Worm (Caenorhabditis elegans): ENCODE measurements around the gene nhr-145.

Gene nhr-145

DNA sequence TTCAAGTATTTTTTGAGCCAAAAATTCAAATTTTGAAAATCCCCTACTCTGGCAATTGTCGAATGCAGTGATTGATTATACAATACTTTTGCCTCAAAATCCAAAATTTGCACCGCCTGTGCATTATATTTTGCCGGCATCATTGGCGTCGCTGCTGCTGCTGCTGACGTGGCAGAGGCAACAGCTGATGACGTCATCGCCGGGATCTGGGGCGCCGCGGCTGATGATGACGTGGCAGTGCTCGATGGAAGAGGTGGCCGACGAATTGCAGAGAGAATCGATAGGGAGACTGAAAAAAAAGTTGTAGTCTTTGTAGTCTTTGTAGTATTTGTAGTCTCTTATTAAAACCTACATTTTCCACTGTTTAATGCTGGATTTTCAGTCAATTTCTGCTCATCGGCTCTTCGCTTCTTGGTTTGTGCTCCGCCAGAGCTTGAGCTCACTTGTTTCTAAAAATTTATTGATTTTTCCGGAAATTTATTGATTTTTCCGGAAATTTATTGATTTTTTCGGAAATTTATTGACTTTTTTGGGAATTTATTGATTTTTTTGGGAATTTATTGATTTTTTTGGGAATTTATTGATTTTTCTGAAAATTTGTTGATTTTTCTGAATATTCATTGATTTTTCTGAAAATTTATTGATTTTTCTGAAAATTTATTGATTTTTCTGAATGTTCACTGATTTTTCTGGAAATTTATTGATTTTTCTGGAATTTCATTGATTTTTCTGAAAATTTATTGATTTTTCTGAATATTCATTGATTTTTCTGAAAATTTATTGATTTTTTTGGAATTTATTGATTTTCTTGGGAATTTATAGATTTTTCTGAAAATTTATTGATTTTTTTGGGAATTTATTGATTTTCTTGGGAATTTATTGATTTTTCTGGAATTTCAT is 33.5 kb downstream of the nhr-145 start:
- TF ChIP-seq egl-27 (tag; optimal IDR thresholded peaks at IDR 0.05), result no peak
- peak; percentile 83 for TF ChIP-seq ceh-28 (tag; optimal IDR thresholded peaks at IDR 0.05)

DNA sequence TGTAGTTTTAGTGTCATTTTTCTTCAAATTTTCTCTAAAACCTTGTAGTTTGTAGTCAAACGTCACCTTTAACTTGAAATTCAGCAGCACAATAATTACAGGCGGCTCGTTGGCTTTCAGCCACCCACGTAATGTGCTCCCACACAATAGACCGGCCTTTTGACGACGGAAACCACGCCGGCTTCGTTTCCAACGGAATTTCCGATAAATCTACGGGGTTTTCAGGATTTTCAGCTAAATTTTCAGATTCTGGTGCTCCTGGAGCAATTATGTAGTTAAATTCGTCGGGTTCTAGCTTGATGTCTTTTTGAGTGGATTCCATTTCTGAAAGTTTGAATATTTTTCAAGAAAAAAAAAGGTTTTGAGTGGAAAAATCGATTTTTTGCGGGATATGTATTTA is 37.1 kb downstream of the nhr-145 start, which contains the start of gene bed-1:
TSS of gene bed-1 (minus strand) at position 337 of the 400 bp plus-strand sequence.
- TF ChIP-seq elt-1 (tag; optimal IDR thresholded peaks at IDR 0.05), result no peak

DNA sequence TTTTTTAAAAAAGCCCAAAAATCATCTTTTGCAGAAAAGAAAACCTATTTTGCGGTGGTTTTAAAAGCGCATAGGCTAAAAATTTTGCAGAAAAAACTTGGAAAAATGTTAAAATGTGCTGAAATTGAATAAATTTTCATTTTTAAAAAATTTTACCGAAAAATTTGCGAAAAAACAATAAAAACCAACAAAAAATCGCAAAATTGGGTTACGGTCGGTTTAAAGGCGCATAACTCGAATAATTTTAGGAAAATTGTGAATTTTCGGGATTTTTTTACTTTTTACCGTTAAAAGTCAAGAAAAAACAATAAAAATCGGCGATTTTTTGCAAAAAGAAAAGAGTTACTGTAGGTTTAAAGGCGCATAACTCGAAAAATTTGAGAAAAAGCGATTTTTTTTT is 37.7 kb downstream of the nhr-145 start:
- TF ChIP-seq fkh-10 (GFP tag; optimal IDR thresholded peaks at IDR 0.05) (no peak), ceh-9 (tag; optimal IDR thresholded peaks at IDR 0.05) (no peak), zag-1 (tag; optimal IDR thresholded peaks at IDR 0.05) (no peak), tbx-2 (tag; optimal IDR thresholded peaks at IDR 0.05) (no peak), skn-1 (tag; optimal IDR thresholded peaks at IDR 0.05) (no peak), ztf-11 (tag; optimal IDR thresholded peaks at IDR 0.05) (no peak), mml-1 (tag; optimal IDR thresholded peaks at IDR 0.05) (no peak), hmg-11 (tag; optimal IDR thresholded peaks at IDR 0.05) (no peak), elt-2 (tag; optimal IDR thresholded peaks at IDR 0.05) (no peak), ZK546.5 (tag; optimal IDR thresholded peaks at IDR 0.05) (no peak), nhr-77 (tag; optimal IDR thresholded peaks at IDR 0.05) (no peak), aly-2 (tag; optimal IDR thresholded peaks at IDR 0.05) (no peak), unc-62 (GFP tag; optimal IDR thresholded peaks at IDR 0.05) (no peak), fkh-2 (tag; optimal IDR thresholded peaks at IDR 0.05) (no peak), ztf-4 (tag; optimal IDR thresholded peaks at IDR 0.05) (no peak), nhr-67 (tag; optimal IDR thresholded peaks at IDR 0.05) (no peak), lin-39 (tag; optimal IDR thresholded peaks at IDR 0.05) (no peak), R02D3.7 (tag; optimal IDR thresholded peaks at IDR 0.05) (no peak), ceh-16 (tag; optimal IDR thresholded peaks at IDR 0.05) (no peak), ama-1 (optimal IDR thresholded peaks at IDR 0.05) (no peak)

ce11 chrV:19125812-19126211 is 38.3 kb downstream of the nhr-145 start:
- TF ChIP-seq nhr-23 (tag; optimal IDR thresholded peaks at IDR 0.05) (no peak), fkh-10 (GFP tag; optimal IDR thresholded peaks at IDR 0.05) (no peak), unc-62 (GFP tag; optimal IDR thresholded peaks at IDR 0.05) (no peak), hmg-11 (tag; optimal IDR thresholded peaks at IDR 0.05) (peak; percentile 95), elt-2 (tag; optimal IDR thresholded peaks at IDR 0.05) (peak; percentile 31), snpc-4 (tag; optimal IDR thresholded peaks at IDR 0.05) (no peak), nhr-237 (tag; optimal IDR thresholded peaks at IDR 0.05) (no peak), skn-1 (tag; optimal IDR thresholded peaks at IDR 0.05) (peak; percentile 23), nhr-11 (tag; optimal IDR thresholded peaks at IDR 0.05) (no peak), nfya-1 (tag; optimal IDR thresholded peaks at IDR 0.05; ENCODE audit: insufficient read depth) (peak; percentile 63), pqm-1 (tag; optimal IDR thresholded peaks at IDR 0.05) (no peak), nhr-77 (tag; optimal IDR thresholded peaks at IDR 0.05) (no peak), tbx-2 (tag; optimal IDR thresholded peaks at IDR 0.05) (peak; percentile 20), lin-39 (tag; optimal IDR thresholded peaks at IDR 0.05) (peak; percentile 87), nhr-43 (tag; optimal IDR thresholded peaks at IDR 0.05; ENCODE audit: poor library complexity, severe bottlenecking) (no peak), egl-27 (tag; optimal IDR thresholded peaks at IDR 0.05) (no peak), egl-5 (tag; optimal IDR thresholded peaks at IDR 0.05) (no peak), mdl-1 (tag; optimal IDR thresholded peaks at IDR 0.05) (no peak), ceh-28 (tag; optimal IDR thresholded peaks at IDR 0.05) (peak; percentile 69), ceh-82 (tag; optimal IDR thresholded peaks at IDR 0.05) (no peak), pha-4 (tag; optimal IDR thresholded peaks at IDR 0.05) (peak; percentile 13)

DNA sequence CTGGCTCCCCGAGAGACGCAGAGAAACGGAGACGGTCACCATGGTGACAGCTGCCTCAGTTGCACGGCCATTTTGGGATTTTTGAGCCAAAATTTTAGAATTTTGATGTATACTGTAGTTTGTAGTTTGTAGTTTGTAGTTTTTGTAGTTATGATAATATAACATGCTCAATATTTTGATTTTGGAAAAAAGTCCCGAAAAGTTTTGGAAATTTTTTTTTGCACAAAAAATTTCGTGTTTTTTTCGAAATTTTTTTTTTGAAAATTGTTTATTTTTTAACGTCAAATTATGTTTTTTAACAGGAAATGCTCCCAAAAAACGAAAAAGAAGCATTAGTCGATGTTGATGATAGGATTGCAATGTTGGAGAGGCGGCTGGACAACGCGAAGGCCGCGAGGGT is 39.7 kb downstream of the nhr-145 start, which contains the start of gene dyf-17:
TSS of gene dyf-17 (plus strand) at position 301 of the 400 bp plus-strand sequence.
- no peak for TF ChIP-seq tbx-2 (tag; optimal IDR thresholded peaks at IDR 0.05)
- no peak for TF ChIP-seq elt-3 (tag; optimal IDR thresholded peaks at IDR 0.05)
- TF ChIP-seq R02D3.7 (tag; optimal IDR thresholded peaks at IDR 0.05), result no peak
- TF ChIP-seq nhr-67 (tag; optimal IDR thresholded peaks at IDR 0.05), result no peak
- TF ChIP-seq ZK546.5 (tag; optimal IDR thresholded peaks at IDR 0.05), result no peak
- TF ChIP-seq hmg-11 (tag; optimal IDR thresholded peaks at IDR 0.05), result no peak
- TF ChIP-seq fkh-10 (GFP tag; optimal IDR thresholded peaks at IDR 0.05), result no peak
- no peak for TF ChIP-seq fos-1 (tag; optimal IDR thresholded peaks at IDR 0.05)
- no peak for TF ChIP-seq nhr-43 (tag; optimal IDR thresholded peaks at IDR 0.05; ENCODE audit: poor library complexity, severe bottlenecking)
- no peak for TF ChIP-seq nhr-11 (tag; optimal IDR thresholded peaks at IDR 0.05)
